Fruit fly (Drosophila melanogaster) whole organism, embryonic: ENCODE measurements around the gene CG42323.

Source experiments
- Bdp1 ChIP-seq: fragments of 200-800 bp; sonication (Bioruptor generic); optimal IDR thresholded peaks from 3 replicates; lab custom pipeline; 2016; ENCODE audit warnings: missing biosample characterization, missing genetic modification characterization
- CG10267 ChIP-seq: fragments of 200-800 bp; sonication (Bioruptor generic); optimal IDR thresholded peaks from 2 replicates; lab custom pipeline; 2018; ENCODE audit warnings: missing biosample characterization, mild to moderate bottlenecking, missing genetic modification characterization, moderate library complexity
- CG11723 ChIP-seq: fragments of 200-800 bp; sonication (Bioruptor generic); optimal IDR thresholded peaks from 2 replicates; lab custom pipeline; 2017; ENCODE audit warnings: missing biosample characterization, mild to moderate bottlenecking, missing genetic modification characterization
- CG12219 ChIP-seq: fragments of 200-800 bp; sonication (Bioruptor generic); optimal IDR thresholded peaks from 3 replicates; lab custom pipeline; 2018; ENCODE audit warnings: missing biosample characterization, mild to moderate bottlenecking, missing genetic modification characterization
- CG12744 ChIP-seq: fragments of 200-800 bp; sonication (Bioruptor generic); optimal IDR thresholded peaks from 2 replicates; lab custom pipeline; 2016; ENCODE audit warnings: missing biosample characterization, missing genetic modification characterization
- CG12769 ChIP-seq: fragments of 200-800 bp; sonication (Bioruptor generic); optimal IDR thresholded peaks from 2 replicates; lab custom pipeline; 2019; ENCODE audit warnings: missing biosample characterization, mild to moderate bottlenecking, missing genetic modification characterization, moderate library complexity
- CG15011 ChIP-seq: fragments of 200-800 bp; sonication (Bioruptor generic); optimal IDR thresholded peaks from 3 replicates; lab custom pipeline; 2018; ENCODE audit warnings: missing biosample characterization, mild to moderate bottlenecking, missing genetic modification characterization
- CG16863 ChIP-seq: fragments of 200-800 bp; sonication (Bioruptor generic); optimal IDR thresholded peaks from 3 replicates; lab custom pipeline; 2016; ENCODE audit warnings: missing biosample characterization, missing genetic modification characterization
- CG17359 ChIP-seq: fragments of 200-800 bp; sonication (Bioruptor generic); optimal IDR thresholded peaks from 3 replicates; lab custom pipeline; 2018; ENCODE audit warnings: missing biosample characterization, mild to moderate bottlenecking, missing genetic modification characterization, moderate library complexity
- CG1792 ChIP-seq: fragments of 200-800 bp; sonication (Bioruptor generic); optimal IDR thresholded peaks from 2 replicates; lab custom pipeline; 2016; ENCODE audit warnings: missing biosample characterization, missing genetic modification characterization
- CG18619 ChIP-seq: fragments of 200-800 bp; sonication (Bioruptor generic); optimal IDR thresholded peaks from 3 replicates; lab custom pipeline; 2017; ENCODE audit warnings: missing biosample characterization, mild to moderate bottlenecking, missing genetic modification characterization
- CG2120 ChIP-seq: fragments of 200-800 bp; sonication (Bioruptor generic); optimal IDR thresholded peaks from 3 replicates; lab custom pipeline; 2016; ENCODE audit warnings: missing biosample characterization, missing genetic modification characterization
- CG32532 ChIP-seq: fragments of 200-800 bp; sonication (Bioruptor generic); IDR thresholded peaks from 2 replicates; pipeline ENCODE4 v1.3.6; 2022; ENCODE audit warnings: missing biosample characterization, missing genetic modification characterization
- CG33213 ChIP-seq: fragments of 200-800 bp; sonication (Bioruptor generic); optimal IDR thresholded peaks from 3 replicates; lab custom pipeline; 2016; ENCODE audit warnings: missing biosample characterization, missing genetic modification characterization
- CG3847 ChIP-seq: fragments of 200-800 bp; sonication (Bioruptor generic); IDR thresholded peaks from 2 replicates; pipeline ENCODE4 v1.3.6; 2022; ENCODE audit warnings: missing biosample characterization, missing genetic modification characterization
- CG6175 ChIP-seq: fragments of 200-800 bp; sonication (Bioruptor generic); IDR thresholded peaks from 3 replicates; pipeline ENCODE4 v1.3.6; 2022; ENCODE audit warnings: missing biosample characterization, missing genetic modification characterization
- CG7556 ChIP-seq: fragments of 200-800 bp; sonication (Bioruptor generic); optimal IDR thresholded peaks from 2 replicates; lab custom pipeline; 2017; ENCODE audit warnings: missing biosample characterization, mild to moderate bottlenecking, missing genetic modification characterization
- CG7963 ChIP-seq: fragments of 200-800 bp; sonication (Bioruptor generic); IDR thresholded peaks from 3 replicates; pipeline ENCODE4 v1.3.6; 2022; ENCODE audit warnings: missing biosample characterization, missing genetic modification characterization; ENCODE audit not compliant: partially characterized antibody
- CG8924 ChIP-seq: fragments of 200-800 bp; optimal IDR thresholded peaks from 3 replicates; lab custom pipeline; 2019; ENCODE audit warnings: missing biosample characterization, mild to moderate bottlenecking, missing genetic modification characterization, moderate library complexity
- CG8944 ChIP-seq: fragments of 200-800 bp; sonication (Bioruptor generic); optimal IDR thresholded peaks from 3 replicates; lab custom pipeline; 2016; ENCODE audit warnings: missing biosample characterization, missing genetic modification characterization
- CG9215 ChIP-seq: fragments of 200-800 bp; sonication (Bioruptor generic); IDR thresholded peaks from 2 replicates; pipeline ENCODE4 v1.3.6; 2022; ENCODE audit warnings: missing biosample characterization, missing genetic modification characterization
- CrebB ChIP-seq: fragments of 200-800 bp; sonication (Bioruptor generic); optimal IDR thresholded peaks from 3 replicates; lab custom pipeline; 2018; ENCODE audit warnings: missing biosample characterization, mild to moderate bottlenecking, missing genetic modification characterization
- Dbx ChIP-seq: fragments of 200-800 bp; sonication (Bioruptor generic); IDR thresholded peaks from 3 replicates; pipeline ENCODE4 v1.3.6; 2022; ENCODE audit warnings: missing biosample characterization, missing genetic modification characterization
- Dp ChIP-seq: fragments of 200-800 bp; sonication (Bioruptor generic); optimal IDR thresholded peaks from 2 replicates; lab custom pipeline; 2018; ENCODE audit warnings: missing biosample characterization, mild to moderate bottlenecking, missing genetic modification characterization, moderate library complexity
- ERR ChIP-seq: fragments of 200-800 bp; sonication (Bioruptor generic); optimal IDR thresholded peaks from 2 replicates; lab custom pipeline; 2016; ENCODE audit warnings: missing biosample characterization, missing genetic modification characterization
- Fer1 ChIP-seq: fragments of 200-800 bp; sonication (Bioruptor generic); optimal IDR thresholded peaks from 2 replicates; lab custom pipeline; 2017; ENCODE audit warnings: missing biosample characterization, mild to moderate bottlenecking, missing genetic modification characterization
- Gsc ChIP-seq: fragments of 200-800 bp; sonication (Bioruptor generic); IDR thresholded peaks from 2 replicates; pipeline ENCODE4 v1.3.6; 2022; ENCODE audit warnings: missing biosample characterization, missing genetic modification characterization
- Hmr ChIP-seq: fragments of 200-800 bp; sonication (Bioruptor generic); optimal IDR thresholded peaks from 3 replicates; lab custom pipeline; 2017; ENCODE audit warnings: mild to moderate bottlenecking, missing biosample characterization, missing genetic modification reagents, missing genetic modification characterization
- Hmx ChIP-seq: fragments of 200-800 bp; sonication (Bioruptor generic); optimal IDR thresholded peaks from 2 replicates; lab custom pipeline; 2016; ENCODE audit warnings: missing biosample characterization, missing genetic modification characterization
- Hr51 ChIP-seq, 2 experiments: fragments of 200-800 bp; sonication (Bioruptor generic); optimal IDR thresholded peaks; 2 replicates in 1 of 2; 3 replicates in 1 of 2; lab custom pipeline; 2016 to 2018; ENCODE audit warnings: missing biosample characterization in 2 of 2, missing genetic modification characterization in 2 of 2, mild to moderate bottlenecking in 1 of 2, moderate library complexity in 1 of 2
- MBD-R2 ChIP-seq: fragments of 200-800 bp; sonication (Bioruptor generic); IDR thresholded peaks from 2 replicates; pipeline ENCODE4 v1.3.6; 2022; ENCODE audit warnings: missing biosample characterization, missing genetic modification characterization
- NK7.1 ChIP-seq: fragments of 200-800 bp; sonication (Bioruptor generic); optimal IDR thresholded peaks from 3 replicates; lab custom pipeline; 2016; ENCODE audit warnings: missing biosample characterization, missing genetic modification characterization
- Nf-YB ChIP-seq: fragments of 200-800 bp; sonication (Bioruptor generic); optimal IDR thresholded peaks from 3 replicates; lab custom pipeline; 2019; ENCODE audit warnings: missing biosample characterization, mild to moderate bottlenecking, missing genetic modification characterization, moderate library complexity
- Oli ChIP-seq: fragments of 200-800 bp; sonication (Bioruptor generic); optimal IDR thresholded peaks from 2 replicates; lab custom pipeline; 2018; ENCODE audit warnings: missing biosample characterization, mild to moderate bottlenecking, missing genetic modification characterization, moderate library complexity
- bsh ChIP-seq, 2 experiments: fragments of 200-800 bp; sonication (Bioruptor generic); optimal IDR thresholded peaks; 2 replicates each; lab custom pipeline; 2017 to 2018; ENCODE audit warnings: mild to moderate bottlenecking in 2 of 2, missing biosample characterization in 2 of 2, missing genetic modification characterization in 2 of 2, moderate library complexity in 1 of 2
- cg ChIP-seq: fragments of 200-800 bp; sonication (Bioruptor generic); optimal IDR thresholded peaks from 3 replicates; lab custom pipeline; 2019; ENCODE audit warnings: missing biosample characterization, mild to moderate bottlenecking, missing genetic modification characterization, moderate library complexity
- corto ChIP-seq: fragments of 200-800 bp; sonication (Bioruptor generic); optimal IDR thresholded peaks from 2 replicates; lab custom pipeline; 2016; ENCODE audit warnings: missing biosample characterization, mild to moderate bottlenecking, missing genetic modification characterization, moderate library complexity
- dan ChIP-seq: fragments of 200-800 bp; sonication (Bioruptor generic); IDR thresholded peaks from 2 replicates; pipeline ENCODE4 v1.3.6; 2022; ENCODE audit warnings: missing biosample characterization, missing genetic modification characterization
- eve ChIP-seq, 2 experiments: fragments of >200 bp; optimal IDR thresholded peaks; 2 replicates each; lab custom pipeline; 2017; ENCODE audit warnings: missing biosample characterization in 2 of 2, missing genetic modification characterization in 2 of 2
- fd64A ChIP-seq: fragments of 200-800 bp; sonication (Bioruptor generic); optimal IDR thresholded peaks from 3 replicates; lab custom pipeline; 2018; ENCODE audit warnings: missing biosample characterization, mild to moderate bottlenecking, missing genetic modification characterization
- grau ChIP-seq: fragments of 200-800 bp; optimal IDR thresholded peaks from 3 replicates; lab custom pipeline; 2019; ENCODE audit warnings: missing biosample characterization, mild to moderate bottlenecking, missing genetic modification characterization, moderate library complexity
- ham ChIP-seq: fragments of 200-800 bp; sonication (Bioruptor generic); IDR thresholded peaks from 2 replicates; pipeline ENCODE4 v1.3.6; 2022; ENCODE audit warnings: missing biosample characterization, missing genetic modification characterization
- ken ChIP-seq: fragments of 200-800 bp; sonication (Bioruptor generic); IDR thresholded peaks from 3 replicates; pipeline ENCODE4 v1.3.6; 2022; ENCODE audit warnings: missing biosample characterization, missing genetic modification characterization
- lilli ChIP-seq: fragments of 200-800 bp; sonication (Bioruptor generic); optimal IDR thresholded peaks from 3 replicates; lab custom pipeline; 2016; ENCODE audit warnings: missing biosample characterization, missing genetic modification characterization
- mam ChIP-seq: fragments of 200-800 bp; sonication (Bioruptor generic); optimal IDR thresholded peaks from 3 replicates; lab custom pipeline; 2016; ENCODE audit warnings: missing biosample characterization, missing genetic modification characterization
- odd ChIP-seq: fragments of 200-800 bp; sonication (Bioruptor generic); optimal IDR thresholded peaks from 2 replicates; lab custom pipeline; 2017; ENCODE audit warnings: missing biosample characterization, mild to moderate bottlenecking, missing genetic modification characterization
- sd ChIP-seq: fragments of 200-800 bp; sonication (Bioruptor generic); optimal IDR thresholded peaks from 3 replicates; lab custom pipeline; 2018; ENCODE audit warnings: missing biosample characterization, mild to moderate bottlenecking, missing genetic modification characterization, moderate library complexity
- sisA ChIP-seq: fragments of 200-800 bp; sonication (Bioruptor generic); IDR thresholded peaks from 2 replicates; pipeline ENCODE4 v1.3.6; 2022; ENCODE audit warnings: missing biosample characterization, missing genetic modification characterization
- slp2 ChIP-seq: fragments of 200-800 bp; sonication (Bioruptor generic); optimal IDR thresholded peaks from 2 replicates; lab custom pipeline; 2016; ENCODE audit warnings: missing biosample characterization, missing genetic modification characterization
- stc ChIP-seq: fragments of 200-800 bp; sonication (Bioruptor generic); IDR thresholded peaks from 2 replicates; pipeline ENCODE4 v1.3.6; 2022; ENCODE audit warnings: missing biosample characterization, missing genetic modification characterization
- tin ChIP-seq: fragments of 200-800 bp; sonication (Bioruptor generic); optimal IDR thresholded peaks from 3 replicates; lab custom pipeline; 2016; ENCODE audit warnings: missing biosample characterization, missing genetic modification characterization
- wdn ChIP-seq: fragments of 200-800 bp; sonication (Bioruptor generic); IDR thresholded peaks from 2 replicates; pipeline ENCODE4 v1.3.6; 2022; ENCODE audit warnings: missing biosample characterization, missing genetic modification characterization

The CG42323 gene

dm6 chrX:18407394-18407721, 14.9 kb upstream of the CG42323 start (continued):
- TF ChIP-seq CG8924 (tag; lab: Kevin White, UChicago): no peak
- TF ChIP-seq cg: no peak
- TF ChIP-seq Dbx (GFP tag; lab: Robert Waterston, UW): 0 out of 3 replicates have a peak, but pooled peaks have one; percentile 43
- TF ChIP-seq CG33213 (GFP tag; lab: Kevin White, UChicago): no peak
- no peak for TF ChIP-seq CrebB (tag; lab: Kevin White, UChicago)
- no peak for TF ChIP-seq CG9215 (GFP tag; lab: Robert Waterston, UW)
- no peak for TF ChIP-seq CG7963 (GFP tag; lab: Robert Waterston, UW)
- TF ChIP-seq odd (GFP tag; lab: Kevin White, UChicago): no peak
- TF ChIP-seq lilli (GFP tag; lab: Kevin White, UChicago): peak; percentile 13
- peak; percentile 16 for TF ChIP-seq ERR
- no peak for TF ChIP-seq CG10267
- peak; percentile 4 for TF ChIP-seq Fer1
- no peak for TF ChIP-seq CG18619
- TF ChIP-seq Oli (tag; lab: Kevin White, UChicago): no peak
- peak; percentile 12; the same call in 1 of the 2 replicates for TF ChIP-seq CG3847 (GFP tag; lab: Robert Waterston, UW)
- no peak for TF ChIP-seq sd (tag; lab: Kevin White, UChicago)
- no peak for TF ChIP-seq CG8944 (GFP tag; lab: Kevin White, UChicago)
- no peak for TF ChIP-seq corto (GFP tag; lab: Kevin White, UChicago)
- no peak for TF ChIP-seq CG6175 (GFP tag; lab: Robert Waterston, UW)
- TF ChIP-seq Dp (GFP tag; lab: Kevin White, UChicago): no peak
- TF ChIP-seq Hr51 (GFP tag; optimal IDR thresholded peaks at IDR 0.05; lab: Kevin White, UChicago): peak in 1 of 2 experiments; percentile 32
- peak; percentile 63 for TF ChIP-seq CG2120
- TF ChIP-seq tin (GFP tag; lab: Kevin White, UChicago): no peak
- TF ChIP-seq Bdp1 (GFP tag; lab: Kevin White, UChicago): no peak
- TF ChIP-seq CG17359 (tag; lab: Kevin White, UChicago): no peak
- no peak for TF ChIP-seq ken (GFP tag; lab: Robert Waterston, UW)
- no peak for TF ChIP-seq NK7.1 (GFP tag; lab: Kevin White, UChicago)
- TF ChIP-seq CG15011: no peak
- TF ChIP-seq fd64A: no peak
- TF ChIP-seq mam: peak; percentile 12
- TF ChIP-seq Nf-YB (GFP tag; lab: Kevin White, UChicago): no peak
- no peak for TF ChIP-seq CG12219 (GFP tag; lab: Kevin White, UChicago)
- TF ChIP-seq bsh (GFP tag; optimal IDR thresholded peaks at IDR 0.05; lab: Kevin White, UChicago): peak in 1 of 2 experiments; percentile 20
- no peak for TF ChIP-seq ham (GFP tag; lab: Robert Waterston, UW)
- no peak for TF ChIP-seq CG12744 (GFP tag; lab: Kevin White, UChicago)
- TF ChIP-seq CG32532 (GFP tag; lab: Robert Waterston, UW): peak; percentile 26; the same call in 1 of the 2 replicates
- TF ChIP-seq wdn (GFP tag; lab: Robert Waterston, UW): no peak
- TF ChIP-seq MBD-R2 (GFP tag; lab: Robert Waterston, UW): peak; percentile 20; the same call in 1 of the 2 replicates
- no peak for TF ChIP-seq eve (GFP tag; optimal IDR thresholded peaks at IDR 0.05; lab: Kevin White, UChicago)
- no peak for TF ChIP-seq Hmx (GFP tag; lab: Kevin White, UChicago)
- peak; percentile 6 for TF ChIP-seq CG1792 (GFP tag; lab: Kevin White, UChicago)
- TF ChIP-seq CG7556 (GFP tag; lab: Kevin White, UChicago): no peak
- TF ChIP-seq Hmr (GFP tag; lab: Kevin White, UChicago): no peak
- TF ChIP-seq stc (GFP tag; lab: Robert Waterston, UW): no peak
- peak; percentile 6 for TF ChIP-seq CG12769
- no peak for TF ChIP-seq CG16863 (GFP tag; lab: Kevin White, UChicago)
- TF ChIP-seq dan: no peak
- TF ChIP-seq slp2 (GFP tag; lab: Kevin White, UChicago): no peak
- TF ChIP-seq sisA (GFP tag; lab: Robert Waterston, UW): no peak
- TF ChIP-seq CG11723: no peak
- peak; percentile 42 for TF ChIP-seq grau (tag; lab: Kevin White, UChicago)
- TF ChIP-seq Gsc (GFP tag; lab: Robert Waterston, UW): no peak
